Worm (Caenorhabditis elegans) whole organism, young adult: ENCODE results near the gene ZC239.22.

Experiments used
- F55B11.4 ChIP-seq: sonication (generic microtip); optimal IDR thresholded peaks from 2 replicates; lab custom pipeline; 2016; ENCODE audit warnings: missing compliant biosample characterization, missing genetic modification characterization, borderline replicate concordance; ENCODE audit not compliant: insufficient read depth
- attf-5 ChIP-seq: fragments of 200-800 bp; sonication (Bioruptor generic); optimal IDR thresholded peaks from 2 replicates; lab custom pipeline; 2018; ENCODE audit warnings: mild to moderate bottlenecking, missing genetic modification characterization, missing compliant biosample characterization
- him-1 ChIP-seq: sonication (generic microtip); optimal IDR thresholded peaks from 2 replicates; lab custom pipeline; 2016; ENCODE audit warnings: missing genotype, missing genetic modification reagents, missing genetic modification characterization, missing compliant biosample characterization
- hlh-26 ChIP-seq: fragments of 200-800 bp; sonication (Bioruptor generic); conservative IDR thresholded peaks from 2 replicates; pipeline ENCODE4 v1.3.6; 2022; ENCODE audit warnings: missing genetic modification reagents, missing genetic modification characterization, missing compliant biosample characterization
- hmg-20 ChIP-seq: fragments of 200-800 bp; sonication (Bioruptor generic); IDR thresholded peaks from 2 replicates; pipeline ENCODE4 v1.3.6; 2022; ENCODE audit warnings: missing genetic modification reagents, missing genetic modification characterization, missing compliant biosample characterization
- let-607 ChIP-seq, 2 experiments: fragments of 200-800 bp in 1 of 2; sonication (Bioruptor generic) in 1 of 2; sonication (generic microtip) in 1 of 2; optimal IDR thresholded peaks; 2 replicates each; lab custom pipeline; 2016 to 2018; ENCODE audit warnings: mild to moderate bottlenecking in 2 of 2, missing compliant biosample characterization in 2 of 2, missing genetic modification characterization in 2 of 2, moderate library complexity in 2 of 2, missing genotype in 1 of 2
- lin-35 ChIP-seq, 3 experiments: fragments of 150-350 bp in 2 of 3; sonication (generic microtip) in 1 of 3; optimal IDR thresholded peaks; 2 replicates each; lab custom pipeline; 2014 to 2018; ENCODE audit warnings: missing biosample characterization in 3 of 3, missing genetic modification characterization in 3 of 3, missing genetic modification reagents in 3 of 3
- lin-54 ChIP-seq: fragments of 200-800 bp; sonication (Bioruptor generic); optimal IDR thresholded peaks from 2 replicates; lab custom pipeline; 2018; ENCODE audit warnings: mild to moderate bottlenecking, missing genetic modification characterization, missing compliant biosample characterization
- nfya-1 ChIP-seq: sonication (generic microtip); optimal IDR thresholded peaks from 2 replicates; lab custom pipeline; 2017; ENCODE audit warnings: antibody characterized with exemption, missing compliant biosample characterization, missing genetic modification characterization, borderline replicate concordance; ENCODE audit not compliant: insufficient read depth
- nhr-120 ChIP-seq: fragments of 200-800 bp; sonication (Bioruptor generic); IDR thresholded peaks from 2 replicates; pipeline ENCODE4 v1.3.6; 2022; ENCODE audit warnings: missing genetic modification characterization, missing compliant biosample characterization
- nhr-90 ChIP-seq: sonication (generic microtip); optimal IDR thresholded peaks from 2 replicates; lab custom pipeline; 2016; ENCODE audit warnings: missing genotype, mild to moderate bottlenecking, missing genetic modification characterization, missing compliant biosample characterization
- rcor-1 ChIP-seq: fragments of 200-800 bp; sonication (Bioruptor generic); IDR thresholded peaks from 2 replicates; pipeline ENCODE4 v1.3.6; 2022; ENCODE audit warnings: missing genetic modification reagents, missing genetic modification characterization, missing compliant biosample characterization
- unc-130 ChIP-seq: sonication (generic microtip); optimal IDR thresholded peaks from 2 replicates; lab custom pipeline; 2016; ENCODE audit warnings: missing genetic modification reagents, missing genetic modification characterization, missing compliant biosample characterization
- ztf-22 ChIP-seq: fragments of 200-800 bp; sonication (Bioruptor generic); optimal IDR thresholded peaks from 2 replicates; lab custom pipeline; 2018; ENCODE audit warnings: mild to moderate bottlenecking, missing genetic modification characterization, moderate library complexity, missing compliant biosample characterization

DNA sequence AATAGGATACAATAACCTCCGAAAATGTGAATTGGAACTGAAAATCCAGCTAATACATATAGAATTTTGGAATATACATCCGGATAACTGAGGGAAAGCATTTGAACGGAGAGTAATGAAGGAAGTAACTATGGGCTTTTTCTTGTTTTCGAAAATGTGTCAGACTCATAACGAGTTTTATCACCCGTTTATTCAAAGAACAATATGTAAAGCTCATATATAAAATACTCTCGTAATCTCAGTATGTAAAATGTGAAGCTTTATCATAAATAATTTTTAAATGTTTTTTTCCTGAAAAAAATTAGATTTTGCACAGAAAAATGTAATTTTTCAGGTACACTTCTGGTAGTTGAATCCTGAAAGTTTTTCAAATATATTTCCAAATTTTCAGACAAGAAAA, 9.8 kb upstream of the ZC239.22 start, which contains the start of gene srh-297:
- TF ChIP-seq nhr-90 (no peak), him-1 (tag; lab: Kevin White, UChicago) (no peak), unc-130 (no peak), attf-5 (no peak), F55B11.4 (tag; lab: Kevin White, UChicago) (no peak), nfya-1 (tag; lab: Kevin White, UChicago) (no peak), ztf-22 (no peak), let-607 (tag; optimal IDR thresholded peaks at IDR 0.05; lab: Kevin White, UChicago) (no peak), hlh-26 (GFP tag; lab: Robert Waterston, UW) (no peak), lin-54 (GFP tag; lab: Kevin White, UChicago) (no peak), nhr-120 (no peak), lin-35 (GFP tag; optimal IDR thresholded peaks at IDR 0.05; lab: Kevin White, UChicago) (no peak), hmg-20 (GFP tag; lab: Robert Waterston, UW) (no peak), rcor-1 (GFP tag; lab: Robert Waterston, UW) (no peak)
